Worm (Caenorhabditis elegans) whole organism, early embryonic: ENCODE measurements around the gene lin-32.

Source experiments
- ama-1 ChIP-seq: fragments of 150-350 bp; optimal IDR thresholded peaks from 2 replicates; lab custom pipeline; 2014
- ceh-36 ChIP-seq: sonication (generic microtip); optimal IDR thresholded peaks from 2 replicates; lab custom pipeline; 2016; ENCODE audit warnings: missing genetic modification characterization, inconsistent platforms, missing compliant biosample characterization
- ets-7 ChIP-seq: sonication (generic microtip); optimal IDR thresholded peaks from 2 replicates; lab custom pipeline; 2016; ENCODE audit warnings: missing genotype, missing genetic modification characterization, missing compliant biosample characterization
- hmg-4 ChIP-seq: fragments of 200-800 bp; sonication (Bioruptor generic); optimal IDR thresholded peaks from 2 replicates; lab custom pipeline; 2018; ENCODE audit warnings: mild to moderate bottlenecking, missing genetic modification characterization, missing compliant biosample characterization
- hnd-1 ChIP-seq: sonication (generic microtip); optimal IDR thresholded peaks from 2 replicates; lab custom pipeline; 2016; ENCODE audit warnings: missing genetic modification characterization, missing compliant biosample characterization

DNA sequence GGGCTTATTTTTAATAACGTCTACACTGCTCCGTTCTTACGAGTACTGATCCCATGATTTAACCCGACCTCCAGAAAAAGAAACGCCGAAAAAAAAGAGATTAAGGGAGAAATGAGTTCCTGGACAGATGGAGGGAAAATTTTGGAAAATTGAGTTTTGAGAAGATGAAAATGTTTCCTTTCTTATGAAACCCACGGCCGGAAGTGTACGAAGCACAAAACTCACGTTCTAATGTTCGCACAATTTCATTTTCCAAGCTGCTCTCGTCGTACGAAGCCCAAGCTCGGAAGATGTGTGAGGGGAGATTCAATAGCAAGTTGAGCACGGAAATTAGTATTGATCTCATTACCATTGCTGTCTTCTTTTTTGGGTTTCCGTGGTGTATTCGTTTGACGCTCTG lies 41.5 kb upstream of the lin-32 start:
- TF ChIP-seq ets-7 (tag; lab: Kevin White, UChicago), result no peak
- TF ChIP-seq hmg-4 (GFP tag; lab: Kevin White, UChicago), result no peak
- no peak for TF ChIP-seq ama-1
- TF ChIP-seq hnd-1 (tag; lab: Kevin White, UChicago), result no peak
- no peak for TF ChIP-seq ceh-36 (tag; lab: Kevin White, UChicago)
